Fruit fly (Drosophila melanogaster) whole organism, prepupa: ENCODE results near the gene Usp8.

Experiments used
- CG10669 ChIP-seq: fragments of 200-800 bp; sonication (Bioruptor generic); optimal IDR thresholded peaks from 3 replicates; lab custom pipeline; 2018; ENCODE audit warnings: missing biosample characterization, mild to moderate bottlenecking, missing genetic modification characterization, moderate library complexity
- CG11294 ChIP-seq: fragments of 200-800 bp; sonication (Bioruptor generic); IDR thresholded peaks from 2 replicates; pipeline ENCODE4 v1.3.6; 2022; ENCODE audit warnings: missing biosample characterization, missing genetic modification characterization
- CG11762 ChIP-seq: fragments of 200-800 bp; sonication (Bioruptor generic); optimal IDR thresholded peaks from 3 replicates; lab custom pipeline; 2016; ENCODE audit warnings: missing biosample characterization, missing genetic modification characterization; ENCODE audit not compliant: insufficient read depth
- CG11902 ChIP-seq: fragments of 200-800 bp; sonication (Bioruptor generic); optimal IDR thresholded peaks from 3 replicates; lab custom pipeline; 2016; ENCODE audit warnings: missing biosample characterization, missing genetic modification characterization
- CG15336 ChIP-seq: fragments of 200-800 bp; sonication (Bioruptor generic); IDR thresholded peaks from 2 replicates; pipeline ENCODE4 v1.3.6; 2022; ENCODE audit warnings: missing biosample characterization, missing genetic modification characterization
- CG1621 ChIP-seq: fragments of 200-800 bp; sonication (Bioruptor generic); optimal IDR thresholded peaks from 3 replicates; lab custom pipeline; 2018; ENCODE audit warnings: missing biosample characterization, mild to moderate bottlenecking, missing genetic modification characterization
- CG16779 ChIP-seq: fragments of 200-800 bp; sonication (Bioruptor generic); optimal IDR thresholded peaks from 3 replicates; lab custom pipeline; 2017; ENCODE audit warnings: missing biosample characterization, mild to moderate bottlenecking, missing genetic modification characterization
- CG3032 ChIP-seq: fragments of 200-800 bp; optimal IDR thresholded peaks from 2 replicates; lab custom pipeline; 2019; ENCODE audit warnings: missing biosample characterization, mild to moderate bottlenecking, missing genetic modification characterization, moderate library complexity
- CG31627 ChIP-seq: fragments of 200-800 bp; sonication (Bioruptor generic); optimal IDR thresholded peaks from 3 replicates; lab custom pipeline; 2016; ENCODE audit warnings: missing biosample characterization, missing genetic modification characterization
- CG34406 ChIP-seq: fragments of 200-800 bp; sonication (Bioruptor generic); optimal IDR thresholded peaks from 3 replicates; lab custom pipeline; 2016; ENCODE audit warnings: missing biosample characterization, missing genetic modification characterization
- CG4318 ChIP-seq: fragments of 200-800 bp; sonication (Bioruptor generic); optimal IDR thresholded peaks from 3 replicates; lab custom pipeline; 2017; ENCODE audit warnings: missing biosample characterization, mild to moderate bottlenecking, missing genetic modification characterization
- CG6163 ChIP-seq: fragments of 200-800 bp; sonication (Bioruptor generic); IDR thresholded peaks from 3 replicates; pipeline ENCODE4 v1.3.6; 2022; ENCODE audit warnings: missing biosample characterization, missing genetic modification characterization
- CG6276 ChIP-seq: fragments of 200-800 bp; sonication (Bioruptor generic); optimal IDR thresholded peaks from 2 replicates; lab custom pipeline; 2017; ENCODE audit warnings: missing biosample characterization, mild to moderate bottlenecking, missing genetic modification characterization
- CG6792 ChIP-seq: fragments of 200-800 bp; sonication (Bioruptor generic); optimal IDR thresholded peaks from 3 replicates; lab custom pipeline; 2016; ENCODE audit warnings: missing biosample characterization, missing genetic modification characterization
- CG6808 ChIP-seq: fragments of 200-800 bp; sonication (Bioruptor generic); optimal IDR thresholded peaks from 3 replicates; lab custom pipeline; 2017; ENCODE audit warnings: missing biosample characterization, missing genetic modification characterization, mild to moderate bottlenecking, moderate library complexity, missing genetic modification reagents
- CG6854 ChIP-seq: fragments of 200-800 bp; sonication (Bioruptor generic); optimal IDR thresholded peaks from 2 replicates; lab custom pipeline; 2017; ENCODE audit warnings: missing biosample characterization, mild to moderate bottlenecking, missing genetic modification characterization
- CG7368 ChIP-seq: fragments of 200-800 bp; sonication (Bioruptor generic); optimal IDR thresholded peaks from 3 replicates; lab custom pipeline; 2016; ENCODE audit warnings: missing biosample characterization, missing genetic modification characterization
- CG8119 ChIP-seq: fragments of 200-800 bp; sonication (Bioruptor generic); IDR thresholded peaks from 3 replicates; pipeline ENCODE4 v1.3.6; 2022; ENCODE audit warnings: missing biosample characterization, missing genetic modification characterization
- CG8319 ChIP-seq: fragments of 200-800 bp; sonication (Bioruptor generic); optimal IDR thresholded peaks from 3 replicates; lab custom pipeline; 2016; ENCODE audit warnings: missing biosample characterization, missing genetic modification characterization
- CG8632 ChIP-seq: fragments of 200-800 bp; sonication (Bioruptor generic); optimal IDR thresholded peaks from 3 replicates; lab custom pipeline; 2016; ENCODE audit warnings: missing biosample characterization, missing genetic modification characterization
- CG9139 ChIP-seq: fragments of 200-800 bp; sonication (Bioruptor generic); optimal IDR thresholded peaks from 3 replicates; lab custom pipeline; 2017; ENCODE audit warnings: missing biosample characterization, mild to moderate bottlenecking, missing genetic modification characterization
- Eip75B ChIP-seq: fragments of 200-800 bp; sonication (Bioruptor generic); optimal IDR thresholded peaks from 3 replicates; lab custom pipeline; 2016; ENCODE audit warnings: missing biosample characterization, missing genetic modification characterization
- Eip93F ChIP-seq: fragments of 200-800 bp; sonication (Bioruptor generic); optimal IDR thresholded peaks from 2 replicates; lab custom pipeline; 2016; ENCODE audit warnings: missing biosample characterization, mild to moderate bottlenecking, missing genetic modification characterization
- Ets21C ChIP-seq: fragments of 200-800 bp; sonication (Bioruptor generic); optimal IDR thresholded peaks from 3 replicates; lab custom pipeline; 2016; ENCODE audit warnings: missing biosample characterization, missing genetic modification characterization
- Ets96B ChIP-seq: fragments of 200-800 bp; optimal IDR thresholded peaks from 2 replicates; lab custom pipeline; 2019; ENCODE audit warnings: missing biosample characterization, mild to moderate bottlenecking, missing genetic modification characterization, moderate library complexity
- Gug ChIP-seq: fragments of 200-800 bp; sonication (Bioruptor generic); IDR thresholded peaks from 2 replicates; pipeline ENCODE4 v1.3.6; 2022; ENCODE audit warnings: missing biosample characterization, missing genetic modification characterization
- Hr39 ChIP-seq: fragments of 200-800 bp; sonication (Bioruptor generic); optimal IDR thresholded peaks from 2 replicates; lab custom pipeline; 2016; ENCODE audit warnings: missing biosample characterization, missing genetic modification characterization
- Hr4 ChIP-seq: fragments of 200-800 bp; sonication (Bioruptor generic); optimal IDR thresholded peaks from 3 replicates; lab custom pipeline; 2016; ENCODE audit warnings: missing biosample characterization, missing genetic modification characterization
- Met ChIP-seq: fragments of 200-800 bp; sonication (Bioruptor generic); optimal IDR thresholded peaks from 3 replicates; lab custom pipeline; 2016; ENCODE audit warnings: missing biosample characterization, missing genetic modification characterization
- OdsH ChIP-seq: fragments of 200-800 bp; sonication (Bioruptor generic); optimal IDR thresholded peaks from 3 replicates; lab custom pipeline; 2016; ENCODE audit warnings: missing biosample characterization, missing genetic modification characterization
- Smox ChIP-seq: fragments of 200-800 bp; sonication (Bioruptor generic); optimal IDR thresholded peaks from 3 replicates; lab custom pipeline; 2016; ENCODE audit warnings: missing biosample characterization, missing genetic modification characterization
- Sox102F ChIP-seq: fragments of 200-800 bp; sonication (Bioruptor generic); optimal IDR thresholded peaks from 2 replicates; lab custom pipeline; 2016; ENCODE audit warnings: missing biosample characterization, mild to moderate bottlenecking, missing genetic modification characterization
- Sox14 ChIP-seq: fragments of 200-800 bp; sonication (Bioruptor generic); optimal IDR thresholded peaks from 3 replicates; lab custom pipeline; 2016; ENCODE audit warnings: missing biosample characterization, missing genetic modification characterization
- Sox15 ChIP-seq: fragments of 200-800 bp; sonication (Bioruptor generic); optimal IDR thresholded peaks from 3 replicates; lab custom pipeline; 2016; ENCODE audit warnings: missing biosample characterization, missing genetic modification characterization
- achi ChIP-seq: fragments of 200-800 bp; sonication (Bioruptor generic); optimal IDR thresholded peaks from 3 replicates; lab custom pipeline; 2016; ENCODE audit warnings: missing biosample characterization, missing genetic modification characterization
- acj6 ChIP-seq: fragments of 200-800 bp; sonication (Bioruptor generic); optimal IDR thresholded peaks from 3 replicates; lab custom pipeline; 2016; ENCODE audit warnings: missing biosample characterization, missing genetic modification characterization
- cyc ChIP-seq: fragments of 200-800 bp; sonication (Bioruptor generic); optimal IDR thresholded peaks from 3 replicates; lab custom pipeline; 2016; ENCODE audit warnings: missing biosample characterization, missing genetic modification characterization
- dac ChIP-seq: fragments of 200-800 bp; sonication (Bioruptor generic); optimal IDR thresholded peaks from 2 replicates; lab custom pipeline; 2017; ENCODE audit warnings: missing biosample characterization, mild to moderate bottlenecking, missing genetic modification characterization
- dsx ChIP-seq: fragments of 200-800 bp; optimal IDR thresholded peaks from 3 replicates; lab custom pipeline; 2019; ENCODE audit warnings: missing biosample characterization, mild to moderate bottlenecking, missing genetic modification characterization, moderate library complexity; ENCODE audit not compliant: poor library complexity, severe bottlenecking
- eg ChIP-seq: fragments of 200-800 bp; sonication (Bioruptor generic); IDR thresholded peaks from 3 replicates; pipeline ENCODE4 v1.3.6; 2022; ENCODE audit warnings: missing biosample characterization, missing genetic modification characterization
- esn ChIP-seq: fragments of 200-800 bp; sonication (Bioruptor generic); optimal IDR thresholded peaks from 2 replicates; lab custom pipeline; 2016; ENCODE audit warnings: missing biosample characterization, mild to moderate bottlenecking, missing genetic modification characterization, moderate library complexity
- fd85E ChIP-seq: fragments of 200-800 bp; sonication (Bioruptor generic); optimal IDR thresholded peaks from 3 replicates; lab custom pipeline; 2016; ENCODE audit warnings: missing biosample characterization, missing genetic modification characterization
- fkh ChIP-seq: fragments of 200-800 bp; sonication (Bioruptor generic); optimal IDR thresholded peaks from 3 replicates; lab custom pipeline; 2017; ENCODE audit warnings: missing biosample characterization, mild to moderate bottlenecking, missing genetic modification characterization, moderate library complexity
- lz ChIP-seq: fragments of 200-800 bp; sonication (Bioruptor generic); optimal IDR thresholded peaks from 3 replicates; lab custom pipeline; 2016; ENCODE audit warnings: missing biosample characterization, missing genetic modification characterization
- pdm3 ChIP-seq: fragments of 200-800 bp; sonication (Bioruptor generic); optimal IDR thresholded peaks from 3 replicates; lab custom pipeline; 2016; ENCODE audit warnings: missing biosample characterization, missing genetic modification characterization
- svp ChIP-seq: fragments of 200-800 bp; sonication (Bioruptor generic); peaks from one replicate; lab custom pipeline; 2016; ENCODE audit warnings: missing biosample characterization, missing genetic modification characterization
- topi ChIP-seq: fragments of 200-800 bp; sonication (Bioruptor generic); optimal IDR thresholded peaks from 3 replicates; lab custom pipeline; 2016; ENCODE audit warnings: missing biosample characterization, missing genetic modification characterization
- vri ChIP-seq: fragments of 200-800 bp; sonication (Bioruptor generic); optimal IDR thresholded peaks from 3 replicates; lab custom pipeline; 2016; ENCODE audit warnings: missing biosample characterization, mild to moderate bottlenecking, missing genetic modification characterization

Gene Usp8

dm6 chr3R:21091500-21091899 is 42.6 kb upstream of the Usp8 start:
- TF ChIP-seq Sox15 (GFP tag; lab: Kevin White, UChicago) = no peak
- peak; percentile 62 for TF ChIP-seq svp (GFP tag; lab: Kevin White, UChicago)

dm6 chr3R:21092036-21092435 is 42.0 kb upstream of the Usp8 start:
- TF ChIP-seq pdm3 (GFP tag; lab: Kevin White, UChicago) (no peak), CG10669 (GFP tag; lab: Kevin White, UChicago) (no peak), CG6808 (GFP tag; lab: Kevin White, UChicago) (no peak), svp (GFP tag; lab: Kevin White, UChicago) (no peak), fd85E (GFP tag; lab: Kevin White, UChicago) (no peak)
- TF ChIP-seq, all 60 proteins: peak for 0

dm6 chr3R:21092829-21093228 is 41.2 kb upstream of the Usp8 start:
- peak; percentile 10 for TF ChIP-seq Eip75B
- no peak for TF ChIP-seq Ets96B
- no peak for TF ChIP-seq Ets21C (GFP tag; lab: Kevin White, UChicago)
- TF ChIP-seq esn (GFP tag; lab: Kevin White, UChicago) = no peak
- no peak for TF ChIP-seq Met
- no peak for TF ChIP-seq vri (GFP tag; lab: Kevin White, UChicago)
- TF ChIP-seq CG6854 (GFP tag; lab: Kevin White, UChicago) = no peak
- no peak for TF ChIP-seq Sox15 (GFP tag; lab: Kevin White, UChicago)
- no peak for TF ChIP-seq pdm3 (GFP tag; lab: Kevin White, UChicago)
- TF ChIP-seq CG15336 (GFP tag; lab: Robert Waterston, UW) = 0 out of 2 replicates have a peak, but pooled peaks have one; percentile 32
- TF ChIP-seq CG1621 (tag; lab: Kevin White, UChicago) = no peak
- no peak for TF ChIP-seq CG3032 (tag; lab: Kevin White, UChicago)
- TF ChIP-seq CG8319 (GFP tag; lab: Kevin White, UChicago) = no peak
- TF ChIP-seq acj6 = no peak
- no peak for TF ChIP-seq CG11294 (GFP tag; lab: Robert Waterston, UW)
- TF ChIP-seq Hr39 (GFP tag; lab: Kevin White, UChicago) = peak; percentile 9
- no peak for TF ChIP-seq CG11762 (GFP tag; lab: Kevin White, UChicago)
- TF ChIP-seq CG7368 (GFP tag; lab: Kevin White, UChicago) = no peak
- TF ChIP-seq Eip93F (GFP tag; lab: Kevin White, UChicago) = no peak
- TF ChIP-seq topi (GFP tag; lab: Kevin White, UChicago) = no peak
- no peak for TF ChIP-seq CG6808 (GFP tag; lab: Kevin White, UChicago)
- TF ChIP-seq Sox102F (GFP tag; lab: Kevin White, UChicago) = no peak
- no peak for TF ChIP-seq CG16779 (tag; lab: Kevin White, UChicago)
- no peak for TF ChIP-seq cyc (GFP tag; lab: Kevin White, UChicago)
- TF ChIP-seq CG8119 (GFP tag; lab: Robert Waterston, UW) = peak; percentile 24; the same call in 1 of the 3 replicates
- TF ChIP-seq dsx (GFP tag; lab: Kevin White, UChicago) = no peak
- no peak for TF ChIP-seq fd85E (GFP tag; lab: Kevin White, UChicago)
- no peak for TF ChIP-seq Gug (GFP tag; lab: Robert Waterston, UW)
- TF ChIP-seq CG31627 (GFP tag; lab: Kevin White, UChicago) = no peak
- TF ChIP-seq lz (GFP tag; lab: Kevin White, UChicago) = no peak
- TF ChIP-seq CG6163 (GFP tag; lab: Robert Waterston, UW) = no peak
- TF ChIP-seq OdsH (GFP tag; lab: Kevin White, UChicago) = no peak
- TF ChIP-seq CG6276 (GFP tag; lab: Kevin White, UChicago) = no peak
- no peak for TF ChIP-seq Smox (GFP tag; lab: Kevin White, UChicago)
- no peak for TF ChIP-seq Sox14 (GFP tag; lab: Kevin White, UChicago)
- TF ChIP-seq CG34406 (GFP tag; lab: Kevin White, UChicago) = no peak
- TF ChIP-seq CG11902 = no peak
- TF ChIP-seq CG8632 (GFP tag; lab: Kevin White, UChicago) = no peak
- TF ChIP-seq CG6792 (GFP tag; lab: Kevin White, UChicago) = no peak
- TF ChIP-seq CG4318 (GFP tag; lab: Kevin White, UChicago) = no peak
- TF ChIP-seq CG9139 = no peak
- no peak for TF ChIP-seq dac (GFP tag; lab: Kevin White, UChicago)
- no peak for TF ChIP-seq fkh (GFP tag; lab: Kevin White, UChicago)
- TF ChIP-seq eg (GFP tag; lab: Robert Waterston, UW) = no peak
- no peak for TF ChIP-seq achi (GFP tag; lab: Kevin White, UChicago)
- no peak for TF ChIP-seq CG10669 (GFP tag; lab: Kevin White, UChicago)
- peak; percentile 32 for TF ChIP-seq Hr4
